Fruit fly (Drosophila melanogaster): ENCODE data around the gene CG7564.

CG7564 gene

DNA sequence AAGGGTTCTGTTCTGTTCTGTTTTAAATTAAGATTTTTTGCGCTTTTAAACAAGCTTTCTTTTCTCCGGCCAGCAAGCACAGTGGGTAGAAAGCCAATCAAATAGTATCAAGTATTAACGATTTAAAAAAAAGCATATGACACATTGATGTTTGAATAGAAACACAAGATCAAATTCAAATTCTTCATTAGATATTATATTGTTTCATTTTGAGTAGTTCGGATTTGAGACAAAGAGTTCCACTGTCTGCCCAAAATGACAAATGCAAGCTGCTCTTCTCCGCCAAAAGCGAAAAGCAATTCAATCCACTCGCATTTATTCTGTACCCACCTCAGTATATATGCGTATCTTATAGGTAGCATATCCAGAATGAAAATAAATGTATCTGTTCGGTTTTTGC is 11.9 kb upstream of the CG7564 start:
- TF ChIP-seq CG8159 (tag; optimal IDR thresholded peaks at IDR 0.05) (peak; percentile 7), CG32121 (GFP tag; IDR thresholded peaks at IDR 0.05) (peak; percentile 45; the same call in 1 of the 2 replicates), CG9948 (tag; optimal IDR thresholded peaks at IDR 0.05) (no peak), CG15710 (tag; optimal IDR thresholded peaks at IDR 0.05) (no peak), gl (tag; optimal IDR thresholded peaks at IDR 0.05) (no peak), CG4496 (GFP tag; IDR thresholded peaks at IDR 0.05) (peak; percentile 75), CG14655 (GFP tag; optimal IDR thresholded peaks at IDR 0.05) (peak; percentile 44), CG17806 (tag; optimal IDR thresholded peaks at IDR 0.05) (peak; percentile 8), Snoo (tag; optimal IDR thresholded peaks at IDR 0.05) (peak; percentile 73), CG10348 (GFP tag; IDR thresholded peaks at IDR 0.05) (no peak), Pif1A (GFP tag; optimal IDR thresholded peaks at IDR 0.05) (peak; percentile 75), Pif1B (GFP tag; optimal IDR thresholded peaks at IDR 0.05) (peak; percentile 66), CG34367 (tag; optimal IDR thresholded peaks at IDR 0.05) (no peak), Ets98B (GFP tag; IDR thresholded peaks at IDR 0.05) (peak; percentile 31; the same call in 1 of the 2 replicates), CG8301 (tag; optimal IDR thresholded peaks at IDR 0.05) (no peak), fd96Ca (GFP tag; IDR thresholded peaks at IDR 0.05) (peak; percentile 59; the same call in 1 of the 3 replicates), CG13204 (GFP tag; optimal IDR thresholded peaks at IDR 0.05) (no peak), D1 (tag; optimal IDR thresholded peaks at IDR 0.05) (no peak), EcR (GFP tag; optimal IDR thresholded peaks at IDR 0.05) (no peak), CG12605 (GFP tag; IDR thresholded peaks at IDR 0.05) (no peak), rn (GFP tag; IDR thresholded peaks at IDR 0.05) (no peak)

DNA sequence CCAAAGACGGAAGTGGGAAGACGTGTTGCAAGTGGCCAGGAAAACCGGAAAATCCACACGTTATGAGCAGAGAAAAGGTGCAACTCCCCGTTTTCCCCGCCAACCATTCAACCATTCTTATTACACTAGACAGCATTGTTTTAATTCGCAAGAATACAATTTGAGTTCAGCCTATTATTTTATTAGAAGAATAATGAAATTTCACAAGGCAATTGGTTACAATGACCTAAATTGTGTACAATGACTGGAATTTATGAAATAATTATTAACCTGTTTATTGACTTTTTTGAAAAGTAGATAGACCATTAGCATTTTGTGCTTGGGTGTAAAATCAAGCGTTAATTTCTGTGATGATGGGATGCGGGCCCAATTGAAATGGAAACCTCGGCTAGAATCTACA is 9.6 kb upstream of the CG7564 start:
- TF ChIP-seq CG34367 (tag; optimal IDR thresholded peaks at IDR 0.05) (no peak), Ets98B (GFP tag; IDR thresholded peaks at IDR 0.05) (peak; percentile 57; the same call in 1 of the 2 replicates), rn (GFP tag; IDR thresholded peaks at IDR 0.05) (no peak), Pif1B (GFP tag; optimal IDR thresholded peaks at IDR 0.05) (peak; percentile 8), CG8301 (tag; optimal IDR thresholded peaks at IDR 0.05) (peak; percentile 65), gl (tag; optimal IDR thresholded peaks at IDR 0.05) (no peak), CG32121 (GFP tag; IDR thresholded peaks at IDR 0.05) (0 out of 2 replicates have a peak, but pooled peaks have one; percentile 27), CG14655 (GFP tag; optimal IDR thresholded peaks at IDR 0.05) (peak; percentile 81), CG17806 (tag; optimal IDR thresholded peaks at IDR 0.05) (no peak), CG4496 (GFP tag; IDR thresholded peaks at IDR 0.05) (peak; percentile 19; the same call in 1 of the 3 replicates), Pif1A (GFP tag; optimal IDR thresholded peaks at IDR 0.05) (no peak), CG9948 (tag; optimal IDR thresholded peaks at IDR 0.05) (peak; percentile 14), CG13204 (GFP tag; optimal IDR thresholded peaks at IDR 0.05) (no peak), Snoo (tag; optimal IDR thresholded peaks at IDR 0.05) (no peak)

DNA sequence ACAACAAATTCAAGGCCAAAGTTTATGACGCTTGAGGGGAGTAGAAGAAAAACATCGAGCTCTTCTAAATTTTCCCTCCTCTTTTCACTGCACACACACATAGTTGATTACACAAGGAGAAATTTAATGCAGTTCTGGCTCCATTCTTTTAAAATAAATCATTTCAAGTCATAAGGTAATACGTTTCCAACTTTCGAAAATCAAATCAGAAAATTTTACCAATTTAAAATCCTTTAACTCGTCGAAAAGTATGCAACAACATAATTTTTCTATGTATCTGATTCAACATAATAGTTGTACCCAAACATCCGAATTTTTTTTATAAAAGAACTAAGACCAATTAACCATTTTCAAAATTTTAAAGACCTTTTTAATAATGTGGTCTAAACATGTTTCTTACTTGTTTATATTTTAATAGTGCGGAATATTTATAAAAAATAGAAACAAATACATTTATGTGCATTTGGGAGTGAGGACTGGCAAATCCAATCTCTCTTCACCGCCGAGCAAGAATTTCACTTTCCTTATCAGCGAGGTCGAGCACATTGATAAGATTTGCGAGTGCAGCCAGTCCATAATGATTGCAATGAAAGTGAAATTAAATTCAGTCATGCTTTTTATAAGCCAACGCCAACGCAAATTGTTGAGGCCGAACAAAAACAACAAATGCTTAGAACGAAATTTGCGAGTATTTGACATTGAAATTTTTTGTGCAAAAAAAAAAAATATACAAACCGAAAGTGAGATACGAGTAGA is 7.9 kb upstream of the CG7564 start:
- peak; percentile 38 for TF ChIP-seq D1 (tag; optimal IDR thresholded peaks at IDR 0.05)
- no peak for TF ChIP-seq CG13204 (GFP tag; optimal IDR thresholded peaks at IDR 0.05)
- no peak for TF ChIP-seq CG10348 (GFP tag; IDR thresholded peaks at IDR 0.05)
- TF ChIP-seq CG9948 (tag; optimal IDR thresholded peaks at IDR 0.05), result peak; percentile 31
- TF ChIP-seq CG4496 (GFP tag; IDR thresholded peaks at IDR 0.05), result peak; percentile 37; the same call in 1 of the 3 replicates
- TF ChIP-seq CG32121 (GFP tag; IDR thresholded peaks at IDR 0.05), result 0 out of 2 replicates have a peak, but pooled peaks have one; percentile 30
- no peak for TF ChIP-seq EcR (GFP tag; optimal IDR thresholded peaks at IDR 0.05)
- TF ChIP-seq CG12605 (GFP tag; IDR thresholded peaks at IDR 0.05), result no peak
- peak; percentile 41 for TF ChIP-seq CG17806 (tag; optimal IDR thresholded peaks at IDR 0.05)
- peak; percentile 69 for TF ChIP-seq CG14655 (GFP tag; optimal IDR thresholded peaks at IDR 0.05)
- no peak for TF ChIP-seq fd96Ca (GFP tag; IDR thresholded peaks at IDR 0.05)
- peak; percentile 21 for TF ChIP-seq CG15710 (tag; optimal IDR thresholded peaks at IDR 0.05)
- TF ChIP-seq CG8159 (tag; optimal IDR thresholded peaks at IDR 0.05), result peak; percentile 57
- peak; percentile 36 for TF ChIP-seq CG8301 (tag; optimal IDR thresholded peaks at IDR 0.05)
- TF ChIP-seq Pif1A (GFP tag; optimal IDR thresholded peaks at IDR 0.05), result peak; percentile 37
- no peak for TF ChIP-seq rn (GFP tag; IDR thresholded peaks at IDR 0.05)
- no peak for TF ChIP-seq Ets98B (GFP tag; IDR thresholded peaks at IDR 0.05)
- no peak for TF ChIP-seq gl (tag; optimal IDR thresholded peaks at IDR 0.05)
- no peak for TF ChIP-seq CG34367 (tag; optimal IDR thresholded peaks at IDR 0.05)
- TF ChIP-seq Snoo (tag; optimal IDR thresholded peaks at IDR 0.05), result peak; percentile 42

DNA sequence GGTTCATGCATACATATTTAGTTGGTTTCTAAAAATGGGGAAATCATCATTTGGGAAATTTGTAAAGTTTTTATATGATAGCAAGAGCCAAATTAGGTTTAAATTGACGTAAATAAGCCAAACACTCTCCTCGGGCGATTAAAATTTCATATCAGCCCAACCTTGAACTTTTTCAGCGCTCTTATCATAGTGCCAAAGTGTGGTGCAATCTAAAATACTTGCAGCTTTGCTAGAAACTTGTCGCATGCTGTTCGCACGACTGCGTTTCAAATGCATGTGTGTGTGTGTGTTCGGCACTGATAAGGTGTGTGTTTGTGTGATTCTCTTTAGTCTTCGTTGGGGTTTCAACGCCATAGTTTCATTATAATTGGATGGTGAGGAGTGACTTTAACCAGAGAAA is 7.3 kb upstream of the CG7564 start:
- TF ChIP-seq CG10348 (GFP tag; IDR thresholded peaks at IDR 0.05) (no peak), CG4496 (GFP tag; IDR thresholded peaks at IDR 0.05) (no peak), CG8159 (tag; optimal IDR thresholded peaks at IDR 0.05) (peak; percentile 42), CG32121 (GFP tag; IDR thresholded peaks at IDR 0.05) (peak; percentile 22; the same call in 1 of the 2 replicates), CG14655 (GFP tag; optimal IDR thresholded peaks at IDR 0.05) (no peak), Ets98B (GFP tag; IDR thresholded peaks at IDR 0.05) (no peak), CG12605 (GFP tag; IDR thresholded peaks at IDR 0.05) (no peak), Pif1B (GFP tag; optimal IDR thresholded peaks at IDR 0.05) (no peak), CG8301 (tag; optimal IDR thresholded peaks at IDR 0.05) (peak; percentile 26), CG34367 (tag; optimal IDR thresholded peaks at IDR 0.05) (no peak), CG9948 (tag; optimal IDR thresholded peaks at IDR 0.05) (peak; percentile 14), Snoo (tag; optimal IDR thresholded peaks at IDR 0.05) (no peak), CG17806 (tag; optimal IDR thresholded peaks at IDR 0.05) (no peak), CG15710 (tag; optimal IDR thresholded peaks at IDR 0.05) (no peak), D1 (tag; optimal IDR thresholded peaks at IDR 0.05) (no peak), gl (tag; optimal IDR thresholded peaks at IDR 0.05) (no peak), CG13204 (GFP tag; optimal IDR thresholded peaks at IDR 0.05) (no peak), Pif1A (GFP tag; optimal IDR thresholded peaks at IDR 0.05) (no peak)

DNA sequence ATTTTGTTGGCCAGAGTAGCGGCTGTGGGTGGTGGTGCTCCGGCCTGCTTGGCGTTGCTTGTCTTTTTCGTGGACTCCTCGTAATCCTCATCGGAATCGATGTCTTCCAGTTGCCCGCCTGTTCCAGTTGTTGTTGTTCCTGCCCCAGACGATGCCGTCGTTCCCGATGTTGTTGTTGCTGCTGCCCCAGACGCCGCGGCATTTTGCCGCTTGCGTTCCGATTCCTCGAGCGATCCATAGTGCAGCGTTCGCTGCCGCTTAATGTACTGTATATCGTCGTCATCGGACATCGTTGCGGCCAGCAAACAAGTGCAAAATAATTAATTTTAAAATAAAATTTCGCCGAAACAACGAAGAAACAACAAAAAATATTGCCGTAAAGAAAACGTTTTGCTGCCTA is 606 bp upstream of the CG7564 start:
- no peak for TF ChIP-seq CG34367 (tag; optimal IDR thresholded peaks at IDR 0.05)
- TF ChIP-seq Pif1A (GFP tag; optimal IDR thresholded peaks at IDR 0.05), result no peak
- TF ChIP-seq Pif1B (GFP tag; optimal IDR thresholded peaks at IDR 0.05), result no peak
- TF ChIP-seq CG8301 (tag; optimal IDR thresholded peaks at IDR 0.05), result no peak
- TF ChIP-seq fd96Ca (GFP tag; IDR thresholded peaks at IDR 0.05), result no peak
- no peak for TF ChIP-seq Ets98B (GFP tag; IDR thresholded peaks at IDR 0.05)
- no peak for TF ChIP-seq Snoo (tag; optimal IDR thresholded peaks at IDR 0.05)
- TF ChIP-seq rn (GFP tag; IDR thresholded peaks at IDR 0.05), result no peak
- TF ChIP-seq CG14655 (GFP tag; optimal IDR thresholded peaks at IDR 0.05), result no peak
- no peak for TF ChIP-seq CG10348 (GFP tag; IDR thresholded peaks at IDR 0.05)
- no peak for TF ChIP-seq EcR (GFP tag; optimal IDR thresholded peaks at IDR 0.05)
- TF ChIP-seq CG12605 (GFP tag; IDR thresholded peaks at IDR 0.05), result no peak
- no peak for TF ChIP-seq CG8159 (tag; optimal IDR thresholded peaks at IDR 0.05)
- no peak for TF ChIP-seq CG15710 (tag; optimal IDR thresholded peaks at IDR 0.05)
- no peak for TF ChIP-seq CG32121 (GFP tag; IDR thresholded peaks at IDR 0.05)
